Worm (Caenorhabditis elegans) whole organism, young adult: ENCODE measurements around the gene dnpp-1.

Experiments used
- B0035.1 ChIP-seq: sonication (generic microtip); optimal IDR thresholded peaks from 2 replicates; lab custom pipeline; 2016; ENCODE audit warnings: missing genetic modification characterization, mild to moderate bottlenecking, missing compliant biosample characterization, missing genotype, missing genetic modification reagents
- B0336.3 ChIP-seq: fragments of 200-800 bp; sonication (Bioruptor generic); IDR thresholded peaks from 2 replicates; pipeline ENCODE4 v1.3.6; 2022; ENCODE audit warnings: missing genetic modification characterization, missing compliant biosample characterization
- C06A6.2 ChIP-seq: fragments of 200-800 bp; sonication (Bioruptor generic); conservative IDR thresholded peaks from 2 replicates; pipeline ENCODE4 v1.3.6; 2022; ENCODE audit warnings: missing genetic modification characterization, missing compliant biosample characterization
- D2030.7 ChIP-seq: fragments of 200-800 bp; sonication (Bioruptor generic); IDR thresholded peaks from 2 replicates; pipeline ENCODE4 v1.3.6; 2022; ENCODE audit warnings: missing genetic modification reagents, missing genetic modification characterization, missing compliant biosample characterization
- F22D6.2 ChIP-seq: sonication (generic microtip); optimal IDR thresholded peaks from 2 replicates; lab custom pipeline; 2016; ENCODE audit warnings: mild to moderate bottlenecking, missing genetic modification characterization, missing compliant biosample characterization
- F23B12.7 ChIP-seq: sonication (generic microtip); optimal IDR thresholded peaks from 2 replicates; lab custom pipeline; 2017; ENCODE audit warnings: missing genetic modification characterization, mild to moderate bottlenecking, missing compliant biosample characterization, antibody characterized with exemption, moderate library complexity; ENCODE audit not compliant: insufficient read depth
- F49E8.2 ChIP-seq: sonication (generic microtip); optimal IDR thresholded peaks from 3 replicates; lab custom pipeline; 2017; ENCODE audit warnings: missing genetic modification characterization, mild to moderate bottlenecking, missing compliant biosample characterization, antibody characterized with exemption, moderate library complexity; ENCODE audit not compliant: insufficient read depth
- F52B5.7 ChIP-seq: sonication (generic microtip); optimal IDR thresholded peaks from 2 replicates; lab custom pipeline; 2016; ENCODE audit warnings: mild to moderate bottlenecking, missing genetic modification characterization, missing compliant biosample characterization
- Y53F4B.3 ChIP-seq: fragments of 200-800 bp; sonication (Bioruptor generic); IDR thresholded peaks from 2 replicates; pipeline ENCODE4 v1.3.6; 2022; ENCODE audit warnings: missing genetic modification reagents, missing genetic modification characterization, missing compliant biosample characterization
- Y67H2A.10 ChIP-seq: fragments of 200-800 bp; sonication (Bioruptor generic); conservative IDR thresholded peaks from 2 replicates; pipeline ENCODE4 v1.3.6; 2022; ENCODE audit warnings: missing genetic modification reagents, missing genetic modification characterization, missing compliant biosample characterization
- Y79H2A.3 ChIP-seq: fragments of 200-800 bp; sonication (Bioruptor generic); conservative IDR thresholded peaks from 2 replicates; pipeline ENCODE4 v1.3.6; 2022; ENCODE audit warnings: missing genetic modification reagents, missing genetic modification characterization, missing compliant biosample characterization
- akir-1 ChIP-seq: fragments of 200-800 bp; sonication (Bioruptor generic); optimal IDR thresholded peaks from 2 replicates; lab custom pipeline; 2018; ENCODE audit warnings: mild to moderate bottlenecking, missing genetic modification characterization, moderate library complexity, missing compliant biosample characterization
- aptf-2 ChIP-seq: fragments of 200-800 bp; sonication (Bioruptor generic); conservative IDR thresholded peaks from 2 replicates; pipeline ENCODE4 v1.3.6; 2022; ENCODE audit warnings: missing genetic modification reagents, missing genetic modification characterization, missing compliant biosample characterization
- aptf-3 ChIP-seq: fragments of 200-800 bp; sonication (Bioruptor generic); IDR thresholded peaks from 2 replicates; pipeline ENCODE4 v1.3.6; 2022; ENCODE audit warnings: missing genetic modification characterization, missing compliant biosample characterization
- athp-1 ChIP-seq: sonication (generic microtip); optimal IDR thresholded peaks from 2 replicates; lab custom pipeline; 2017; ENCODE audit warnings: mild to moderate bottlenecking, missing genetic modification characterization, missing compliant biosample characterization
- attf-3 ChIP-seq: fragments of 200-800 bp; sonication (Bioruptor generic); conservative IDR thresholded peaks from 2 replicates; pipeline ENCODE4 v1.3.6; 2022; ENCODE audit warnings: missing genetic modification reagents, missing genetic modification characterization, missing compliant biosample characterization
- bed-2 ChIP-seq: fragments of 200-800 bp; sonication (Bioruptor generic); IDR thresholded peaks from 2 replicates; pipeline ENCODE4 v1.3.6; 2022; ENCODE audit warnings: missing genetic modification reagents, missing genetic modification characterization, missing compliant biosample characterization
- ceh-100 ChIP-seq: fragments of 200-800 bp; sonication (Bioruptor generic); IDR thresholded peaks from 2 replicates; pipeline ENCODE4 v1.3.6; 2022; ENCODE audit warnings: missing genetic modification reagents, missing genetic modification characterization, missing compliant biosample characterization
- ceh-27 ChIP-seq: fragments of 200-800 bp; sonication (Bioruptor generic); optimal IDR thresholded peaks from 2 replicates; lab custom pipeline; 2018; ENCODE audit warnings: mild to moderate bottlenecking, missing genetic modification characterization, moderate library complexity, missing compliant biosample characterization
- ceh-58 ChIP-seq: fragments of 200-800 bp; sonication (Bioruptor generic); IDR thresholded peaks from 2 replicates; pipeline ENCODE4 v1.3.6; 2022; ENCODE audit warnings: missing genetic modification characterization, missing compliant biosample characterization
- dpff-1 ChIP-seq: sonication (generic microtip); optimal IDR thresholded peaks from 2 replicates; lab custom pipeline; 2017; ENCODE audit warnings: mild to moderate bottlenecking, missing genetic modification characterization, missing compliant biosample characterization
- ekl-4 ChIP-seq: fragments of 200-800 bp; sonication (Bioruptor generic); IDR thresholded peaks from 2 replicates; pipeline ENCODE4 v1.3.6; 2022; ENCODE audit warnings: missing genetic modification reagents, missing genetic modification characterization, missing compliant biosample characterization
- ets-4 ChIP-seq: fragments of 200-800 bp; sonication (Bioruptor generic); optimal IDR thresholded peaks from 2 replicates; lab custom pipeline; 2018; ENCODE audit warnings: mild to moderate bottlenecking, missing genetic modification characterization, missing compliant biosample characterization
- gei-17 ChIP-seq: fragments of 200-800 bp; sonication (Bioruptor generic); optimal IDR thresholded peaks from 2 replicates; lab custom pipeline; 2018; ENCODE audit warnings: mild to moderate bottlenecking, missing genetic modification characterization, missing compliant biosample characterization
- hlh-26 ChIP-seq: fragments of 200-800 bp; sonication (Bioruptor generic); conservative IDR thresholded peaks from 2 replicates; pipeline ENCODE4 v1.3.6; 2022; ENCODE audit warnings: missing genetic modification reagents, missing genetic modification characterization, missing compliant biosample characterization
- hrde-1 ChIP-seq: sonication (generic microtip); optimal IDR thresholded peaks from 2 replicates; lab custom pipeline; 2016; ENCODE audit warnings: missing genetic modification characterization, mild to moderate bottlenecking, missing compliant biosample characterization, moderate library complexity, missing genotype, missing genetic modification reagents, borderline replicate concordance
- hsf-1 ChIP-seq: fragments of 200-800 bp; sonication (Bioruptor generic); IDR thresholded peaks from 2 replicates; pipeline ENCODE4 v1.3.6; 2022; ENCODE audit warnings: missing genetic modification reagents, missing genetic modification characterization, missing compliant biosample characterization
- let-607 ChIP-seq, 2 experiments: fragments of 200-800 bp in 1 of 2; sonication (Bioruptor generic) in 1 of 2; sonication (generic microtip) in 1 of 2; optimal IDR thresholded peaks; 2 replicates each; lab custom pipeline; 2016 to 2018; ENCODE audit warnings: mild to moderate bottlenecking in 2 of 2, missing compliant biosample characterization in 2 of 2, missing genetic modification characterization in 2 of 2, moderate library complexity in 2 of 2, missing genotype in 1 of 2
- lin-54 ChIP-seq: fragments of 200-800 bp; sonication (Bioruptor generic); optimal IDR thresholded peaks from 2 replicates; lab custom pipeline; 2018; ENCODE audit warnings: mild to moderate bottlenecking, missing genetic modification characterization, missing compliant biosample characterization
- lir-1 ChIP-seq: fragments of 200-800 bp; sonication (Bioruptor generic); conservative IDR thresholded peaks from 2 replicates; pipeline ENCODE4 v1.3.6; 2022; ENCODE audit warnings: missing genetic modification reagents, missing genetic modification characterization, missing compliant biosample characterization
- madf-3 ChIP-seq: fragments of 200-800 bp; sonication (Bioruptor generic); IDR thresholded peaks from 2 replicates; pipeline ENCODE4 v1.3.6; 2022; ENCODE audit warnings: missing genetic modification reagents, missing genetic modification characterization, missing compliant biosample characterization
- mcd-1 ChIP-seq: fragments of 200-800 bp; sonication (Bioruptor generic); IDR thresholded peaks from 2 replicates; pipeline ENCODE4 v1.3.6; 2022; ENCODE audit warnings: missing genetic modification reagents, missing genetic modification characterization, missing compliant biosample characterization
- mel-28 ChIP-seq: sonication (generic microtip); optimal IDR thresholded peaks from 2 replicates; lab custom pipeline; 2016; ENCODE audit warnings: borderline replicate concordance, mild to moderate bottlenecking, missing genetic modification characterization, missing compliant biosample characterization
- mxl-1 ChIP-seq: sonication (generic microtip); optimal IDR thresholded peaks from 2 replicates; lab custom pipeline; 2016; ENCODE audit warnings: missing genetic modification characterization, missing compliant biosample characterization
- pbrm-1 ChIP-seq: fragments of 200-800 bp; sonication (Bioruptor generic); IDR thresholded peaks from 2 replicates; pipeline ENCODE4 v1.3.6; 2022; ENCODE audit warnings: missing genetic modification reagents, missing genetic modification characterization, missing compliant biosample characterization
- rec-8 ChIP-seq, 2 experiments: sonication (generic microtip); optimal IDR thresholded peaks; 2 replicates each; lab custom pipeline; 2016; ENCODE audit warnings: mild to moderate bottlenecking in 2 of 2, missing genetic modification characterization in 2 of 2, missing genetic modification reagents in 2 of 2, missing genotype in 2 of 2, missing biosample characterization in 1 of 2, missing compliant biosample characterization in 1 of 2, moderate library complexity in 1 of 2
- repo-1 ChIP-seq: sonication (generic microtip); optimal IDR thresholded peaks from 2 replicates; lab custom pipeline; 2017; ENCODE audit warnings: mild to moderate bottlenecking, missing genetic modification characterization, missing compliant biosample characterization
- sea-2 ChIP-seq: fragments of 200-800 bp; sonication (Bioruptor generic); IDR thresholded peaks from 2 replicates; pipeline ENCODE4 v1.3.6; 2022; ENCODE audit warnings: missing genetic modification characterization, missing compliant biosample characterization
- snpc-1.3 ChIP-seq: sonication (generic microtip); optimal IDR thresholded peaks from 2 replicates; lab custom pipeline; 2017; ENCODE audit warnings: missing genetic modification characterization, mild to moderate bottlenecking, missing compliant biosample characterization, antibody characterized with exemption, moderate library complexity, missing genotype, missing genetic modification reagents; ENCODE audit not compliant: insufficient read depth
- snpc-4 ChIP-seq, 5 experiments: fragments of 150-350 bp in 1 of 5; sonication (generic microtip) in 4 of 5; optimal IDR thresholded peaks; 2 replicates each; lab custom pipeline; 2014 to 2018; ENCODE audit warnings: missing genetic modification characterization in 5 of 5, missing biosample characterization in 3 of 5, antibody characterized with exemption in 2 of 5, mild to moderate bottlenecking in 2 of 5, missing compliant biosample characterization in 2 of 5, missing genotype in 2 of 5, moderate library complexity in 2 of 5, missing genetic modification reagents in 1 of 5
- sptf-2 ChIP-seq: fragments of 200-800 bp; sonication (Bioruptor generic); optimal IDR thresholded peaks from 2 replicates; lab custom pipeline; 2018; ENCODE audit warnings: mild to moderate bottlenecking, missing genetic modification characterization, missing compliant biosample characterization
- unc-130 ChIP-seq: sonication (generic microtip); optimal IDR thresholded peaks from 2 replicates; lab custom pipeline; 2016; ENCODE audit warnings: missing genetic modification reagents, missing genetic modification characterization, missing compliant biosample characterization
- xnd-1 ChIP-seq: sonication (generic microtip); optimal IDR thresholded peaks from 2 replicates; lab custom pipeline; 2016; ENCODE audit warnings: missing genotype, missing genetic modification reagents, missing genetic modification characterization, missing compliant biosample characterization
- ztf-26 ChIP-seq: sonication (generic microtip); optimal IDR thresholded peaks from 2 replicates; lab custom pipeline; 2017; ENCODE audit warnings: missing genetic modification characterization, missing compliant biosample characterization
- ztf-28 ChIP-seq: fragments of 200-800 bp; sonication (Bioruptor generic); IDR thresholded peaks from 2 replicates; pipeline ENCODE4 v1.3.6; 2022; ENCODE audit warnings: missing genetic modification reagents, missing genetic modification characterization, missing compliant biosample characterization

Gene dnpp-1

DNA sequence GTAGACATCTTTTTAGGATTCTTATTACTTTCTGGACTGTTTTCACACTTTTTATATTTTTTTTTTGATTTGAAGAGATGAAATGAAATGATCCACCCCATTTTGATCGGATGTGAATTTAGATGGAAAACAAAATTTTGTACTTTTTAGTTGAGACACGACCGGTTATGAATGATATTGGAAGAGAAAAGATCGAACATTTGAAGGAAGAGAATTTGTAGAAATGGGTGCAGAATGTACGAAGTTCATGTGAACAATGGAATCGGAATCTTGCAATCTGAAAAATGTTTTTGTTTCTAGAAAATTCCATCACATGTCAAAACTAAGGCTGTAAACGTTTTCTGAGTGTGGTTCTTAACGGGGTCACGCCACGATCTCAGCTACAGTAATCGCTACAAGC is 19.2 kb upstream of the dnpp-1 start, which contains the start of gene F01F1.14:
F01F1.14 (minus strand) TSS at position 101 of the 400 bp plus-strand sequence.
- TF ChIP-seq gei-17 (no peak), sea-2 (GFP tag; lab: Robert Waterston, UW) (no peak), Y67H2A.10 (GFP tag; lab: Robert Waterston, UW) (no peak), mcd-1 (no peak), unc-130 (GFP tag; lab: Kevin White, UChicago) (no peak), F23B12.7 (tag; lab: Kevin White, UChicago) (no peak), akir-1 (no peak), attf-3 (GFP tag; lab: Robert Waterston, UW) (no peak), hrde-1 (no peak), hlh-26 (GFP tag; lab: Robert Waterston, UW) (no peak), madf-3 (GFP tag; lab: Robert Waterston, UW) (no peak)
- TF ChIP-seq, all 124 proteins: peak for 0

DNA sequence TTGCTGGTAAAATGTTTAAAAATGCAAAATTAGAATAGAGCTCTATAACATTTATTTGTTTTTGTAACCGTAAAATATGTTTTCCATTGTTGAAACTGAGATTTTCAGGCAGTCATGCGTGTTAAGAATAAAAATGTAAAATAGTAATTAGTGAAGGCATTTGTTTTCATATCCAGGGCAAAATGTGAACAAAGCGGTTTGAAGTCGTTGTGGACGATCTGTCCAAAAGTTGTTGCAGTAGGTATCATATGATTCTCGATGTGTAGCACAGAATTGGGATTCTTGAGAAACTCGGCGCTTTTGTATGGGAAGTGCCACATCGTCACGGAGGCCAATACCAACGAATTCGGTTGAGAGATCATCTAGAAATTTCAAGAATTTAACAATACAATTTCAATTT is 18.7 kb upstream of the dnpp-1 start:
- TF ChIP-seq mxl-1 (tag; lab: Kevin White, UChicago) = no peak
- TF ChIP-seq bed-2 = no peak
- no peak for TF ChIP-seq sptf-2 (GFP tag; lab: Kevin White, UChicago)
- no peak for TF ChIP-seq D2030.7 (GFP tag; lab: Robert Waterston, UW)
- no peak for TF ChIP-seq ceh-27 (GFP tag; lab: Kevin White, UChicago)
- TF ChIP-seq dpff-1 (tag; lab: Kevin White, UChicago) = no peak
- no peak for TF ChIP-seq ets-4 (GFP tag; lab: Kevin White, UChicago)
- TF ChIP-seq athp-1 (tag; lab: Kevin White, UChicago) = peak; percentile 39
- TF ChIP-seq attf-3 (GFP tag; lab: Robert Waterston, UW) = no peak
- no peak for TF ChIP-seq snpc-4 (GFP tag; optimal IDR thresholded peaks at IDR 0.05; lab: Kevin White, UChicago)
- TF ChIP-seq snpc-4 (tag; optimal IDR thresholded peaks at IDR 0.05; lab: Kevin White, UChicago) = no peak
- no peak for TF ChIP-seq C06A6.2 (GFP tag; lab: Robert Waterston, UW)
- no peak for TF ChIP-seq B0035.1 (tag; lab: Kevin White, UChicago)
- TF ChIP-seq ekl-4 (GFP tag; lab: Robert Waterston, UW) = 0 out of 2 replicates have a peak, but pooled peaks have one; percentile 28
- no peak for TF ChIP-seq F49E8.2 (tag; lab: Kevin White, UChicago)
- 0 out of 2 replicates have a peak, but pooled peaks have one; percentile 55 for TF ChIP-seq madf-3 (GFP tag; lab: Robert Waterston, UW)
- TF ChIP-seq aptf-3 (GFP tag; lab: Robert Waterston, UW) = no peak
- no peak for TF ChIP-seq aptf-2 (GFP tag; lab: Robert Waterston, UW)
- TF ChIP-seq pbrm-1 (GFP tag; lab: Robert Waterston, UW) = 0 out of 2 replicates have a peak, but pooled peaks have one; percentile 34
- TF ChIP-seq B0336.3 (GFP tag; lab: Robert Waterston, UW) = no peak
- TF ChIP-seq rec-8 (tag; optimal IDR thresholded peaks at IDR 0.05; lab: Kevin White, UChicago) = no peak
- no peak for TF ChIP-seq F22D6.2 (tag; lab: Kevin White, UChicago)
- peak; percentile 14 for TF ChIP-seq F52B5.7 (tag; lab: Kevin White, UChicago)
- TF ChIP-seq snpc-1.3 (tag; lab: Kevin White, UChicago) = no peak
- TF ChIP-seq lir-1 (GFP tag; lab: Robert Waterston, UW) = no peak
- TF ChIP-seq hsf-1 (GFP tag; lab: Robert Waterston, UW) = 0 out of 2 replicates have a peak, but pooled peaks have one; percentile 50
- no peak for TF ChIP-seq let-607 (tag; optimal IDR thresholded peaks at IDR 0.05; lab: Kevin White, UChicago)
- TF ChIP-seq ceh-100 = no peak
- no peak for TF ChIP-seq ztf-28 (GFP tag; lab: Robert Waterston, UW)
- no peak for TF ChIP-seq ztf-26 (tag; lab: Kevin White, UChicago)
- TF ChIP-seq hrde-1 = peak; percentile 30
- TF ChIP-seq Y53F4B.3 (GFP tag; lab: Robert Waterston, UW) = no peak
- TF ChIP-seq mel-28 (tag; lab: Kevin White, UChicago) = no peak
- TF ChIP-seq xnd-1 (tag; lab: Kevin White, UChicago) = no peak
- no peak for TF ChIP-seq repo-1
- no peak for TF ChIP-seq ceh-58 (GFP tag; lab: Robert Waterston, UW)
- no peak for TF ChIP-seq Y79H2A.3 (GFP tag; lab: Robert Waterston, UW)
- TF ChIP-seq lin-54 (GFP tag; lab: Kevin White, UChicago) = no peak
